Worm (Caenorhabditis elegans): ENCODE results near the gene T23F11.4.
A peak's percentile ranks its signal among the peaks of the same experiment; 100 is the strongest.

The T23F11.4 gene

ce11 chrIII:4687134-4687533 is 22.0 kb upstream of the T23F11.4 start (continued):
- peak in 1 of 2 experiments; percentile 42 for TF ChIP-seq unc-62 (GFP tag; optimal IDR thresholded peaks at IDR 0.05 in 1 of 2)
- no peak for TF ChIP-seq unc-62 (tag; optimal IDR thresholded peaks at IDR 0.05)
- no peak for TF ChIP-seq lir-3 (tag; optimal IDR thresholded peaks at IDR 0.05)

- TF ChIP-seq aha-1 (tag) (peak; percentile 97), ZK337.2 (GFP tag; IDR thresholded peaks at IDR 0.05) (no peak)
Measured at ce11 chrIII:4679963-4680484, 14.9 kb upstream of the T23F11.4 start, which contains the start of gene srg-11. TSS of gene srg-11 (plus strand) at chrIII:4680013.

ce11 chrIII:4677466-4677865 is 12.3 kb upstream of the T23F11.4 start, which contains the start of gene srg-10:
TSS of gene srg-10 (plus strand) at chrIII:4677766.
- TF ChIP-seq zfp-3 (GFP tag; conservative IDR thresholded peaks at IDR 0.05) (no peak), nhr-28 (tag; optimal IDR thresholded peaks at IDR 0.05) (no peak), nhr-77 (tag; optimal IDR thresholded peaks at IDR 0.05) (no peak), spr-1 (tag; optimal IDR thresholded peaks at IDR 0.05) (no peak), nhr-10 (tag; optimal IDR thresholded peaks at IDR 0.05) (no peak), D1046.2 (GFP tag; IDR thresholded peaks at IDR 0.05) (no peak), ZK337.2 (GFP tag; IDR thresholded peaks at IDR 0.05) (no peak), daf-12 (tag; optimal IDR thresholded peaks at IDR 0.05) (no peak), skn-1 (tag; optimal IDR thresholded peaks at IDR 0.05) (no peak), ceh-44 (GFP tag; IDR thresholded peaks at IDR 0.05) (no peak), madf-9 (GFP tag; conservative IDR thresholded peaks at IDR 0.05) (no peak), daf-8 (GFP tag; IDR thresholded peaks at IDR 0.05) (no peak), dmd-9 (GFP tag; IDR thresholded peaks at IDR 0.05) (no peak)

ce11 chrIII:4671949-4672348 is 6.8 kb upstream of the T23F11.4 start, which contains the start of gene srg-13:
TSS of gene srg-13 (plus strand) at chrIII:4672249.
- TF ChIP-seq nhr-11 (tag; optimal IDR thresholded peaks at IDR 0.05): no peak
- TF ChIP-seq nhr-42 (GFP tag; IDR thresholded peaks at IDR 0.05): no peak
- TF ChIP-seq nhr-76 (tag; optimal IDR thresholded peaks at IDR 0.05): no peak
- TF ChIP-seq ZK337.2 (GFP tag; IDR thresholded peaks at IDR 0.05): no peak
- TF ChIP-seq lin-38 (GFP tag; IDR thresholded peaks at IDR 0.05): no peak
- no peak for TF ChIP-seq egl-43 (GFP tag; IDR thresholded peaks at IDR 0.05)
- TF ChIP-seq attf-4 (tag; optimal IDR thresholded peaks at IDR 0.05): no peak
- no peak for TF ChIP-seq tag-97 (GFP tag; IDR thresholded peaks at IDR 0.05)
- TF ChIP-seq F37D6.2 (tag; optimal IDR thresholded peaks at IDR 0.05): no peak
- TF ChIP-seq ctbp-1 (GFP tag; IDR thresholded peaks at IDR 0.05): no peak
- TF ChIP-seq daf-19 (GFP tag; conservative IDR thresholded peaks at IDR 0.05): no peak

DNA sequence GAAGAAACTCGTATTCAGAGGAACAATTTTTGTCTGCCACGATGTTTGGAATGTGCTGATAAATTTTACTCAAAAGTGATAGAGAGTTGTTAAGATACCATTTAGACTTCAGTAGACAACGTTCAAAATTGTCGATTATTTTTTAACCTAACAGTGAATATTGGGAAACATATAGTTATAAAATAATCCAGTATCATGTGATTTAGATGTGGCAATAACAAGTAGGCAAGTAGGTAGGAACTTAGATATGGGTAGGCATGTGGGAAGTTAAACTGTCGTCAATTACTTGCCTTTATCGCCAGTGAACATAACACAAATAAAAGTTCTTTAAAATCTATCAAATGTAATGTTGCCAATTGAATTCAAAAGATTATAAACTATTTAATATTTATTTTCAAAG is 6.3 kb upstream of the T23F11.4 start, which contains the start of gene T23F11.11:
Gene T23F11.11 (minus strand): TSS at position 101 of the 400 bp plus-strand sequence.
- TF ChIP-seq pqm-1 (tag; optimal IDR thresholded peaks at IDR 0.05) (peak; percentile 5), zfp-3 (GFP tag; conservative IDR thresholded peaks at IDR 0.05) (no peak)

DNA sequence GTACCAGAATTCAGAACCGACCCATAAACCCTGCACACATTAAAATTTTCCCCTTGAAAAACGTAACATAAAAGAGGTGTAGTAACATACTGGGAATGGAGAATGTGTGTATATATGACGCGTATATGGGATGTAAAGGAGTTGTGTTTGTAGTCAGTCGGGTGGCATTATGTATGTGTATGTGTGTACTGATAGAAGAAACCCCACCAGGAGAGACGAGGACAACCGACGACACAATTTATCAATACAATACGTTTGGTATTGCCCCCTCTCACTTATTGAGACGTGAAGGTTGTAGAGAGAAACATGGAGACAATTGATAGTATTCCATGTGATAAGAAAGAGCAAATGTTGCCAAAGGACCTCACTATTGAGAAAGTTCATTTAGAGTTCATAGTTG is 2.9 kb upstream of the T23F11.4 start:
- TF ChIP-seq lin-38 (GFP tag; IDR thresholded peaks at IDR 0.05) (no peak), dmd-6 (GFP tag; IDR thresholded peaks at IDR 0.05) (0 out of 2 replicates have a peak, but pooled peaks have one; percentile 13), pqm-1 (tag; optimal IDR thresholded peaks at IDR 0.05) (peak; percentile 85), F44E2.7 (GFP tag; IDR thresholded peaks at IDR 0.05) (no peak), Y75B8A.6 (GFP tag; IDR thresholded peaks at IDR 0.05) (no peak), mdt-29 (GFP tag; IDR thresholded peaks at IDR 0.05) (no peak), daf-16 (GFP tag; optimal IDR thresholded peaks at IDR 0.05) (no peak), daf-16 (tag; optimal IDR thresholded peaks at IDR 0.05) (peak; percentile 56), nhr-25 (tag; optimal IDR thresholded peaks at IDR 0.05; ENCODE audit: borderline replicate concordance, insufficient read depth) (no peak), dpl-1 (GFP tag; optimal IDR thresholded peaks at IDR 0.05) (no peak), mxl-3 (GFP tag; optimal IDR thresholded peaks at IDR 0.05) (no peak), ceh-32 (tag; optimal IDR thresholded peaks at IDR 0.05; ENCODE audit: poor library complexity) (no peak), vab-7 (GFP tag; IDR thresholded peaks at IDR 0.05) (no peak), lir-3 (tag; optimal IDR thresholded peaks at IDR 0.05) (no peak), aha-1 (tag) (peak; percentile 66), pha-4 (GFP tag; IDR thresholded peaks at IDR 0.05) (no peak), pha-4 (tag; optimal IDR thresholded peaks at IDR 0.05) (no peak), R02D3.7 (tag; optimal IDR thresholded peaks at IDR 0.05) (no peak), mdl-1 (tag; optimal IDR thresholded peaks at IDR 0.05) (peak in 1 of 2 experiments; percentile 6)
